Worm (Caenorhabditis elegans) whole organism, L4 larva: ENCODE data around the gene egg-1.
A peak's percentile ranks its signal among the peaks of the same experiment; 100 is the strongest.

Experiments
- F49E8.2 ChIP-seq: sonication (generic microtip); optimal IDR thresholded peaks from 2 replicates; lab custom pipeline; 2016; ENCODE audit warnings: missing compliant biosample characterization, mild to moderate bottlenecking, missing genetic modification characterization, borderline replicate concordance
- T26A8.4 ChIP-seq: fragments of 200-800 bp; sonication (Bioruptor generic); IDR thresholded peaks from 2 replicates; pipeline ENCODE4 v1.3.6; 2022; ENCODE audit warnings: missing genetic modification characterization, missing compliant biosample characterization
- Y48G9A.11 ChIP-seq: fragments of 200-800 bp; sonication (Bioruptor generic); IDR thresholded peaks from 2 replicates; pipeline ENCODE4 v1.3.6; 2022; ENCODE audit warnings: missing genetic modification reagents, missing genetic modification characterization, missing compliant biosample characterization
- Y75B8A.6 ChIP-seq: fragments of 200-800 bp; sonication (Bioruptor generic); IDR thresholded peaks from 2 replicates; pipeline ENCODE4 v1.3.6; 2022; ENCODE audit warnings: missing genetic modification reagents, missing genetic modification characterization, missing compliant biosample characterization
- ZK337.2 ChIP-seq: fragments of 200-800 bp; sonication (Bioruptor generic); IDR thresholded peaks from 2 replicates; pipeline ENCODE4 v1.3.6; 2022; ENCODE audit warnings: missing genetic modification reagents, missing genetic modification characterization, missing compliant biosample characterization
- ZK546.5 ChIP-seq, 2 experiments: sonication (generic microtip); optimal IDR thresholded peaks; 2 replicates each; lab custom pipeline; 2017; ENCODE audit warnings: missing biosample characterization in 2 of 2, missing genetic modification characterization in 2 of 2
- aha-1 ChIP-seq: fragments of 150-350 bp; peaks from one replicate; lab custom pipeline; 2014; ENCODE audit warnings: missing biosample characterization, missing genetic modification characterization
- aly-2 ChIP-seq: sonication (generic microtip); optimal IDR thresholded peaks from 2 replicates; lab custom pipeline; 2018; ENCODE audit warnings: missing biosample characterization, missing genetic modification characterization
- ama-1 ChIP-seq: fragments of 150-350 bp; optimal IDR thresholded peaks from 2 replicates; lab custom pipeline; 2014; ENCODE audit warnings: inconsistent platforms, mixed read lengths
- arid-1 ChIP-seq: fragments of 200-800 bp; sonication (Bioruptor generic); conservative IDR thresholded peaks from 2 replicates; pipeline ENCODE4 v1.3.6; 2022; ENCODE audit warnings: missing genetic modification reagents, missing genetic modification characterization, missing compliant biosample characterization
- ceh-20 ChIP-seq: fragments of 200-800 bp; sonication (Bioruptor generic); IDR thresholded peaks from 2 replicates; pipeline ENCODE4 v1.3.6; 2022; ENCODE audit warnings: missing genetic modification reagents, missing genetic modification characterization, missing compliant biosample characterization
- ceh-28 ChIP-seq: fragments of 150-350 bp; optimal IDR thresholded peaks from 2 replicates; lab custom pipeline; 2014; ENCODE audit warnings: missing biosample characterization, missing genetic modification reagents, missing genetic modification characterization
- ceh-82 ChIP-seq: sonication (generic microtip); optimal IDR thresholded peaks from 2 replicates; lab custom pipeline; 2017; ENCODE audit warnings: missing biosample characterization, missing genetic modification characterization
- ces-1 ChIP-seq: fragments of 150-350 bp; sonication (generic microtip); optimal IDR thresholded peaks from 4 replicates; lab custom pipeline; 2014; ENCODE audit warnings: missing biosample characterization, missing genetic modification reagents, missing genetic modification characterization
- cey-2 ChIP-seq: sonication (generic microtip); optimal IDR thresholded peaks from 3 replicates; lab custom pipeline; 2017; ENCODE audit warnings: missing genetic modification characterization, mild to moderate bottlenecking, missing compliant biosample characterization, antibody characterized with exemption, borderline replicate concordance; ENCODE audit not compliant: insufficient read depth
- daf-12 ChIP-seq: fragments of 150-350 bp; optimal IDR thresholded peaks from 2 replicates; lab custom pipeline; 2014; ENCODE audit warnings: missing biosample characterization, missing genetic modification reagents, missing genetic modification characterization
- daf-16 ChIP-seq, 3 experiments: sonication (generic microtip); optimal IDR thresholded peaks; 2 replicates each; lab custom pipeline; 2016 to 2017; ENCODE audit warnings: missing genetic modification characterization in 3 of 3, missing genetic modification reagents in 3 of 3, mild to moderate bottlenecking in 2 of 3, missing compliant biosample characterization in 2 of 3, missing biosample characterization in 1 of 3, moderate library complexity in 1 of 3
- daf-19 ChIP-seq: fragments of 200-800 bp; sonication (Bioruptor generic); conservative IDR thresholded peaks from 2 replicates; pipeline ENCODE4 v1.3.6; 2022; ENCODE audit warnings: missing genetic modification characterization, missing compliant biosample characterization
- daf-8 ChIP-seq: fragments of 200-800 bp; sonication (Bioruptor generic); IDR thresholded peaks from 2 replicates; pipeline ENCODE4 v1.3.6; 2022; ENCODE audit warnings: missing genetic modification characterization, missing compliant biosample characterization
- duxl-1 ChIP-seq: sonication (generic microtip); optimal IDR thresholded peaks from 2 replicates; lab custom pipeline; 2016; ENCODE audit warnings: mild to moderate bottlenecking, missing genetic modification characterization, moderate library complexity, missing compliant biosample characterization; ENCODE audit not compliant: poor library complexity
- egl-43 ChIP-seq: fragments of 200-800 bp; sonication (Bioruptor generic); IDR thresholded peaks from 2 replicates; pipeline ENCODE4 v1.3.6; 2022; ENCODE audit warnings: missing genetic modification reagents, missing genetic modification characterization, missing compliant biosample characterization
- fkh-10 ChIP-seq: fragments of 150-350 bp; optimal IDR thresholded peaks from 2 replicates; lab custom pipeline; 2014; ENCODE audit warnings: missing biosample characterization, missing genetic modification reagents, missing genetic modification characterization
- hlh-30 ChIP-seq: sonication (generic microtip); optimal IDR thresholded peaks from 2 replicates; lab custom pipeline; 2017; ENCODE audit warnings: antibody characterized with exemption, mild to moderate bottlenecking, missing genetic modification characterization, missing compliant biosample characterization; ENCODE audit not compliant: insufficient read depth
- jun-1 ChIP-seq: fragments of 150-350 bp; optimal IDR thresholded peaks from 2 replicates; lab custom pipeline; 2014; ENCODE audit warnings: missing biosample characterization, missing genetic modification reagents, missing genetic modification characterization
- lim-7 ChIP-seq: fragments of 200-800 bp; sonication (Bioruptor generic); IDR thresholded peaks from 2 replicates; pipeline ENCODE4 v1.3.6; 2022; ENCODE audit warnings: missing genetic modification characterization, missing compliant biosample characterization
- lin-13 ChIP-seq: fragments of 150-350 bp; optimal IDR thresholded peaks from 2 replicates; lab custom pipeline; 2014; ENCODE audit warnings: missing biosample characterization, missing genetic modification reagents, missing genetic modification characterization
- lin-29 ChIP-seq: fragments of 200-800 bp; sonication (Bioruptor generic); IDR thresholded peaks from 2 replicates; pipeline ENCODE4 v1.3.6; 2022; ENCODE audit warnings: missing genetic modification reagents, missing genetic modification characterization, missing compliant biosample characterization
- lsy-2 ChIP-seq, 2 experiments: fragments of 150-350 bp in 1 of 2; sonication (generic microtip) in 1 of 2; optimal IDR thresholded peaks; 2 replicates each; lab custom pipeline; 2014 to 2017; ENCODE audit warnings: missing biosample characterization in 2 of 2, missing genetic modification characterization in 2 of 2
- mdt-29 ChIP-seq: fragments of 200-800 bp; sonication (Bioruptor generic); IDR thresholded peaks from 2 replicates; pipeline ENCODE4 v1.3.6; 2022; ENCODE audit warnings: missing genetic modification reagents, missing genetic modification characterization, missing compliant biosample characterization
- mep-1 ChIP-seq: fragments of 150-350 bp; sonication (generic microtip); optimal IDR thresholded peaks from 3 replicates; lab custom pipeline; 2014; ENCODE audit warnings: missing biosample characterization, missing genetic modification characterization
- mxl-2 ChIP-seq: fragments of 200-800 bp; sonication (Bioruptor generic); conservative IDR thresholded peaks from 2 replicates; pipeline ENCODE4 v1.3.6; 2022; ENCODE audit warnings: missing genetic modification reagents, missing genetic modification characterization, missing compliant biosample characterization
- nhr-102 ChIP-seq: sonication (generic microtip); optimal IDR thresholded peaks from 2 replicates; lab custom pipeline; 2016; ENCODE audit warnings: mild to moderate bottlenecking, missing genetic modification characterization, moderate library complexity, missing compliant biosample characterization
- nhr-25 ChIP-seq: sonication (generic microtip); optimal IDR thresholded peaks from 2 replicates; lab custom pipeline; 2017; ENCODE audit warnings: missing genetic modification characterization, mild to moderate bottlenecking, missing compliant biosample characterization, antibody characterized with exemption, moderate library complexity, borderline replicate concordance; ENCODE audit not compliant: insufficient read depth
- nhr-41 ChIP-seq: fragments of 200-800 bp; sonication (Bioruptor generic); IDR thresholded peaks from 2 replicates; pipeline ENCODE4 v1.3.6; 2022; ENCODE audit warnings: missing genetic modification reagents, missing genetic modification characterization, missing compliant biosample characterization
- nhr-42 ChIP-seq: fragments of 200-800 bp; sonication (Bioruptor generic); IDR thresholded peaks from 2 replicates; pipeline ENCODE4 v1.3.6; 2022; ENCODE audit warnings: missing genetic modification characterization, missing compliant biosample characterization
- nhr-48 ChIP-seq: sonication (generic microtip); optimal IDR thresholded peaks from 2 replicates; lab custom pipeline; 2016; ENCODE audit warnings: mild to moderate bottlenecking, missing genetic modification characterization, missing compliant biosample characterization
- nhr-76 ChIP-seq: fragments of 150-350 bp; optimal IDR thresholded peaks from 2 replicates; lab custom pipeline; 2014; ENCODE audit warnings: missing biosample characterization, missing genetic modification characterization
- php-3 ChIP-seq: fragments of 200-800 bp; sonication (Bioruptor generic); IDR thresholded peaks from 2 replicates; pipeline ENCODE4 v1.3.6; 2022; ENCODE audit warnings: missing genetic modification reagents, missing genetic modification characterization, missing compliant biosample characterization
- pqm-1 ChIP-seq: sonication (generic microtip); optimal IDR thresholded peaks from 2 replicates; lab custom pipeline; 2017; ENCODE audit warnings: missing biosample characterization, missing genetic modification characterization
- rbr-2 ChIP-seq: sonication (generic microtip); optimal IDR thresholded peaks from 2 replicates; lab custom pipeline; 2016; ENCODE audit warnings: missing genotype, missing genetic modification characterization, missing compliant biosample characterization
- saeg-2 ChIP-seq: fragments of 200-800 bp; sonication (Bioruptor generic); IDR thresholded peaks from 2 replicates; pipeline ENCODE4 v1.3.6; 2022; ENCODE audit warnings: missing genetic modification reagents, missing genetic modification characterization, missing compliant biosample characterization
- snpc-1.2 ChIP-seq: fragments of 200-800 bp; sonication (Bioruptor generic); IDR thresholded peaks from 2 replicates; pipeline ENCODE4 v1.3.6; 2022; ENCODE audit warnings: missing genetic modification reagents, missing genetic modification characterization, missing compliant biosample characterization
- tag-97 ChIP-seq: fragments of 200-800 bp; sonication (Bioruptor generic); IDR thresholded peaks from 2 replicates; pipeline ENCODE4 v1.3.6; 2022; ENCODE audit warnings: missing genetic modification characterization, missing compliant biosample characterization
- unc-130 ChIP-seq: sonication (generic microtip); optimal IDR thresholded peaks from 2 replicates; lab custom pipeline; 2016; ENCODE audit warnings: missing genetic modification reagents, missing genetic modification characterization, missing compliant biosample characterization
- unc-62 ChIP-seq, 3 experiments: fragments of 150-350 bp in 1 of 3; sonication (generic microtip); optimal IDR thresholded peaks in 2 of 3; peaks in 1 of 3; 1 replicate in 1 of 3; 2 replicates in 2 of 3; lab custom pipeline; 2014 to 2017; ENCODE audit warnings: missing biosample characterization in 3 of 3, missing genetic modification characterization in 3 of 3, missing genetic modification reagents in 3 of 3, missing genotype in 1 of 3
- zfp-3 ChIP-seq: fragments of 200-800 bp; sonication (Bioruptor generic); conservative IDR thresholded peaks from 2 replicates; pipeline ENCODE4 v1.3.6; 2022; ENCODE audit warnings: missing genetic modification reagents, missing genetic modification characterization, missing compliant biosample characterization
- ztf-11 ChIP-seq: fragments of 150-350 bp; optimal IDR thresholded peaks from 2 replicates; lab custom pipeline; 2014; ENCODE audit warnings: missing biosample characterization, missing genetic modification characterization

Gene egg-1

ce11 chrIII:5727827-5728226 lies at the start of gene egg-1:
TSS of gene egg-1 (plus strand) at chrIII:5728180.
- TF ChIP-seq snpc-1.2 (peak; percentile 43; the same call in 1 of the 2 replicates), aha-1 (tag; lab: Kevin White, UChicago) (peak; percentile 40), Y48G9A.11 (GFP tag; lab: Robert Waterston, UW) (peak; percentile 78), mxl-2 (GFP tag; lab: Robert Waterston, UW) (no peak), aly-2 (tag; lab: Kevin White, UChicago) (no peak), php-3 (GFP tag; lab: Robert Waterston, UW) (no peak), mdt-29 (GFP tag; lab: Robert Waterston, UW) (0 out of 2 replicates have a peak, but pooled peaks have one; percentile 10), ZK337.2 (GFP tag; lab: Robert Waterston, UW) (no peak), unc-130 (GFP tag; lab: Kevin White, UChicago) (peak; percentile 85), unc-62 (GFP tag; optimal IDR thresholded peaks at IDR 0.05 in 1 of 2; lab: Kevin White, UChicago) (no peak), unc-62 (tag; optimal IDR thresholded peaks at IDR 0.05; lab: Kevin White, UChicago) (no peak), F49E8.2 (tag; lab: Kevin White, UChicago) (peak; percentile 91)
- TF ChIP-seq, all 104 proteins: peak for 6

- peak; percentile 96 for TF ChIP-seq zfp-3
- TF ChIP-seq hlh-30 (tag; lab: Kevin White, UChicago) = peak; percentile 98
- TF ChIP-seq lin-13 (GFP tag; lab: Kevin White, UChicago) = peak; percentile 97
- TF ChIP-seq cey-2 (tag; lab: Kevin White, UChicago) = peak; percentile 35
- peak; percentile 85 for TF ChIP-seq saeg-2 (GFP tag; lab: Robert Waterston, UW)
- TF ChIP-seq nhr-25 (tag; lab: Kevin White, UChicago) = peak; percentile 97
- peak; percentile 91 for TF ChIP-seq ama-1 (lab: Kevin White, UChicago)
- no peak for TF ChIP-seq tag-97 (GFP tag; lab: Robert Waterston, UW)
- peak; percentile 99 for TF ChIP-seq mep-1
- TF ChIP-seq egl-43 = peak; percentile 89
- TF ChIP-seq duxl-1 (tag; lab: Kevin White, UChicago) = peak; percentile 96
- TF ChIP-seq rbr-2 (tag; lab: Kevin White, UChicago) = peak; percentile 98
- TF ChIP-seq ceh-20 (GFP tag; lab: Robert Waterston, UW) = peak; percentile 98
- 0 out of 2 replicates have a peak, but pooled peaks have one; percentile 4 for TF ChIP-seq lim-7 (GFP tag; lab: Robert Waterston, UW)
- TF ChIP-seq ZK546.5 (tag; optimal IDR thresholded peaks at IDR 0.05; lab: Kevin White, UChicago) = peak in 1 of 2 experiments; percentile 87
- TF ChIP-seq Y75B8A.6 (GFP tag; lab: Robert Waterston, UW) = peak; percentile 88
- TF ChIP-seq T26A8.4 (GFP tag; lab: Robert Waterston, UW) = peak; percentile 97
- TF ChIP-seq daf-8 (GFP tag; lab: Robert Waterston, UW) = no peak
- TF ChIP-seq ztf-11 (tag; lab: Kevin White, UChicago) = peak; percentile 44
- TF ChIP-seq daf-12 (tag; lab: Kevin White, UChicago) = no peak
- peak; percentile 94 for TF ChIP-seq jun-1 (tag; lab: Kevin White, UChicago)
- no peak for TF ChIP-seq ceh-82 (tag; lab: Kevin White, UChicago)
- TF ChIP-seq nhr-41 (GFP tag; lab: Robert Waterston, UW) = 0 out of 2 replicates have a peak, but pooled peaks have one; percentile 62
- peak; percentile 89 for TF ChIP-seq lin-29 (GFP tag; lab: Robert Waterston, UW)
- peak; percentile 100 for TF ChIP-seq aha-1 (tag; lab: Kevin White, UChicago)
- peak; percentile 98 for TF ChIP-seq arid-1 (GFP tag; lab: Robert Waterston, UW)
- TF ChIP-seq Y48G9A.11 (GFP tag; lab: Robert Waterston, UW) = peak; percentile 88
- TF ChIP-seq nhr-42 = peak; percentile 96
- TF ChIP-seq ces-1 = peak; percentile 80
- TF ChIP-seq daf-16 (GFP tag; optimal IDR thresholded peaks at IDR 0.05; lab: Kevin White, UChicago) = peak in 1 of 2 experiments; percentile 80
- peak; percentile 91 for TF ChIP-seq daf-16 (tag; optimal IDR thresholded peaks at IDR 0.05; lab: Kevin White, UChicago)
- TF ChIP-seq nhr-102 = peak; percentile 96
- TF ChIP-seq nhr-48 = peak; percentile 84
- TF ChIP-seq php-3 (GFP tag; lab: Robert Waterston, UW) = peak; percentile 64
- TF ChIP-seq lsy-2 (tag; optimal IDR thresholded peaks at IDR 0.05; lab: Kevin White, UChicago) = peak; percentile 92 to 98
- peak; percentile 74 for TF ChIP-seq pqm-1 (tag; lab: Kevin White, UChicago)
- peak; percentile 79; the same call in 1 of the 2 replicates for TF ChIP-seq daf-19
- peak; percentile 75 for TF ChIP-seq nhr-76 (tag; lab: Kevin White, UChicago)
- TF ChIP-seq fkh-10 (GFP tag; lab: Kevin White, UChicago) = peak; percentile 99
- TF ChIP-seq ceh-28 (tag; lab: Kevin White, UChicago) = peak; percentile 27
These were observed 49.0 kb upstream of the egg-1 start, which contains the start of the genes ska-3 and rps-12 for ce11 chrIII:5678935-5679334. TSS of gene ska-3 (minus strand) at chrIII:5679005. TSS of gene rps-12 (plus strand) at chrIII:5679298.
